Worm (Caenorhabditis elegans): ENCODE measurements around the gene F40H6.5.

F40H6.5 gene

DNA sequence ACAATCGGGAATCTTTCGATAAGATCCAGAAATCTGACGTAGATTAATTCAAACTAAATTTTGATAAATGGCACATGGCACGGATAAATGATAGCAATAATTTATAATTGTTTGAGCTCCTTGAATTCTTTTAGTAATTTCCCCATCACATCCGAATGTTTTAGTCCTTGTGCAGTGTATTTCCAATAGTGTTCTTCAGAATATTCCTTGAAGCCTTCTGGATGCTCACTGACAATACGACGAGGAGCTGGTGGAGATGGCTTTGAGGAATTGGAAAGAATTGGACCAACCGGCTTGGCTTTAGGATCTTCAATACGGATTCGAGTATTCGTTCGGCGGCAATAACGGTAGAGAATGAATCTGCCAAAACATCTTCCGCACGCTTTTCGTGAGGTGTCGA is 49.2 kb downstream of the F40H6.5 start:
- TF ChIP-seq unc-55 (GFP tag; optimal IDR thresholded peaks at IDR 0.05) (peak; percentile 21), gmeb-1 (tag; optimal IDR thresholded peaks at IDR 0.05) (no peak)

DNA sequence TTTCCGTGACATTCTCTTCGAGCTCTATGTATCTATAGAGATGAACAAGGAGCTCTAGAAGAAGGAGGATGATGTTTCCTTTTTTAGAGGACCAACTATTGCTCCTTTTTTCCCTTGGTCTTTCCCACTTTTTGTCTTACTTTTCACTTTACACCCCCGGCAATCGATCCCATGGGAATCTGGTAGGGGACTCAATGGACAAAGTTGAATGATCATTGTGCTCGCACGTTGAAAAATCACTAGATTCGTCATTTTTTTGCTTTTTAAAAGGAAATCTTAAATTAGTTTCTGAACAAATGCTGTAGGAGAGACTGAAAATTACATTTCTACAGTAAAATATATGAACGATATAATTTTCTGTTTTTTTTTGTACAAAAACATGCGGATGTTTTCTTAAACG is 53.6 kb downstream of the F40H6.5 start:
- no peak for TF ChIP-seq ztf-1 (GFP tag; conservative IDR thresholded peaks at IDR 0.05)

DNA sequence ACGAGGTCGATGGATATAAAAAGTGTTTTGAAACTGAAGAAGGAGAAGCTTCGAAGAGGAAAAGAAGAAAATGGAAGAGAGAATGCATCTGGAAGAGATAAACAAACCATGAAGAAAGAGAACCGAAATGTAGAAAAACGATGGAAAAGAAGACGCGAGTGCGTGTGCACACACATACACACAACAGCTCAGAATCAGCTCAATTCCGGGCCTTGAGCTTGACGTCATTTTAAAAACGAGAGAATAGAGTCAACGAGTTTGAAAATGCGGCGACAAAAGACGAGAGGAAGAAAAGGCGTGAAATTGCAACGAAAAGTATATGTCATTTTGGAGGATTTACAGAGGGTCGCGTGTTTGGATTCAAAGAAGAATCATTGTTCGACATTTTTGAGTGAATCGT is 56.0 kb downstream of the F40H6.5 start:
- no peak for TF ChIP-seq ceh-16 (tag; optimal IDR thresholded peaks at IDR 0.05)
- TF ChIP-seq mab-5 (tag; optimal IDR thresholded peaks at IDR 0.05) = peak; percentile 36
- peak; percentile 1 for TF ChIP-seq lin-11 (tag; optimal IDR thresholded peaks at IDR 0.05)
- peak; percentile 77 for TF ChIP-seq unc-55 (GFP tag; optimal IDR thresholded peaks at IDR 0.05)
- peak; percentile 52 for TF ChIP-seq sem-4 (tag; optimal IDR thresholded peaks at IDR 0.05)
- TF ChIP-seq C34F6.9 (tag; optimal IDR thresholded peaks at IDR 0.05) = peak; percentile 62
- peak in 1 of 2 experiments; percentile 19 for TF ChIP-seq mdl-1 (tag; optimal IDR thresholded peaks at IDR 0.05)
- peak; percentile 65 for TF ChIP-seq nhr-129 (tag; optimal IDR thresholded peaks at IDR 0.05)
- no peak for TF ChIP-seq nhr-77 (tag; optimal IDR thresholded peaks at IDR 0.05)
- peak; percentile 8 for TF ChIP-seq crh-2 (tag; optimal IDR thresholded peaks at IDR 0.05)
- TF ChIP-seq lsy-2 (tag; optimal IDR thresholded peaks at IDR 0.05) = peak in 1 of 2 experiments; percentile 45
- TF ChIP-seq egl-27 (tag; optimal IDR thresholded peaks at IDR 0.05) = no peak

All from whole organism, L2 larva.